Fruit fly (Drosophila melanogaster) whole organism, wandering third instar larva: Measurements from ENCODE around the gene Oseg5.

Source experiments
- Hr83 ChIP-seq: fragments of 200-300 bp; sonication (Bioruptor generic); optimal IDR thresholded peaks from 2 replicates; lab custom pipeline; 2016; ENCODE audit warnings: missing biosample characterization, mild to moderate bottlenecking, missing genetic modification characterization, moderate library complexity; ENCODE audit not compliant: poor library complexity, severe bottlenecking
- h ChIP-seq: fragments of 200-800 bp; sonication (Bioruptor generic); optimal IDR thresholded peaks from 3 replicates; lab custom pipeline; 2016; ENCODE audit warnings: missing biosample characterization, mild to moderate bottlenecking, missing genetic modification characterization
- pan ChIP-seq: fragments of >200 bp; optimal IDR thresholded peaks from 2 replicates; lab custom pipeline; 2017
- sv ChIP-seq: fragments of 200-800 bp; sonication (Bioruptor generic); optimal IDR thresholded peaks from 3 replicates; lab custom pipeline; 2016; ENCODE audit warnings: missing biosample characterization, missing genetic modification characterization
- woc ChIP-seq: sonication (Bioruptor generic); optimal IDR thresholded peaks from 2 replicates; lab custom pipeline; 2016; ENCODE audit warnings: missing biosample characterization, mild to moderate bottlenecking, missing genetic modification characterization

DNA sequence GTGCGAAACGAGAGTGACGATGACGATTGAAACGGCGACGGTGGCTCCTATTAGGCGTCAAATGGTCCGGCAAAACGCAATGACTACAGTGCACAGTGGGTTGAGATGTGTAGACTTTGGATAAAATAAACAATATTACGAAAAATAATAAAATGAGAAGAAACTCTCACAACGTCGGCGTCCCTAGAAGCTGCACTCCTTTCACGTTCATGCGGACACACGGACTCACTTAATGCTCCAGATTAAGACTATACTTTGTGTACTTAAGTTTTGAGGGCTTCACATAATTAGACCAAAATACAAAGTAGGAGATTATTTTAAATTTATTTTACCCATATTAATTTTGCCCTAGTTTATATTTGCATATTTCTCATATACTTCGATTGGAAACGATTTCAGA is 4.4 kb upstream of the Oseg5 start:
- TF ChIP-seq Hr83 (no peak), woc (no peak), sv (no peak), h (GFP tag; lab: Kevin White, UChicago) (no peak), pan (no peak)
